Fruit fly (Drosophila melanogaster) whole organism, embryonic: ENCODE results near the gene CG32537.
A peak's percentile ranks its signal among the peaks of the same experiment; 100 is the strongest.

Experiments
- Asciz ChIP-seq: fragments of 200-800 bp; sonication (Bioruptor generic); optimal IDR thresholded peaks from 2 replicates; lab custom pipeline; 2017; ENCODE audit warnings: missing biosample characterization, mild to moderate bottlenecking, missing genetic modification characterization, missing genetic modification reagents
- Awh ChIP-seq: fragments of 200-800 bp; sonication (Bioruptor generic); IDR thresholded peaks from 2 replicates; pipeline ENCODE4, ENCODE4 v1.3.6; 2022; ENCODE audit warnings: missing biosample characterization, missing genetic modification characterization
- C15 ChIP-seq: fragments of 200-800 bp; sonication (Bioruptor generic); IDR thresholded peaks from 3 replicates; pipeline ENCODE4 v1.3.6; 2022; ENCODE audit warnings: missing biosample characterization, missing genetic modification characterization
- CG10209 ChIP-seq: fragments of 200-800 bp; sonication (Bioruptor generic); optimal IDR thresholded peaks from 3 replicates; lab custom pipeline; 2017; ENCODE audit warnings: missing biosample characterization, mild to moderate bottlenecking, missing genetic modification characterization, missing genetic modification reagents
- CG10654 ChIP-seq: fragments of 200-800 bp; sonication (Bioruptor generic); optimal IDR thresholded peaks from 2 replicates; lab custom pipeline; 2016; ENCODE audit warnings: missing biosample characterization, missing genetic modification characterization
- CG12769 ChIP-seq: fragments of 200-800 bp; sonication (Bioruptor generic); optimal IDR thresholded peaks from 2 replicates; lab custom pipeline; 2019; ENCODE audit warnings: missing biosample characterization, mild to moderate bottlenecking, missing genetic modification characterization, moderate library complexity
- CG14441 ChIP-seq: fragments of 200-800 bp; sonication (Bioruptor generic); IDR thresholded peaks from 2 replicates; pipeline ENCODE4 v1.3.6; 2022; ENCODE audit warnings: missing biosample characterization, missing genetic modification characterization
- CG15696 ChIP-seq: fragments of 200-800 bp; sonication (Bioruptor generic); optimal IDR thresholded peaks from 2 replicates; lab custom pipeline; 2019; ENCODE audit warnings: missing biosample characterization, mild to moderate bottlenecking, missing genetic modification characterization, moderate library complexity
- CG2712 ChIP-seq: fragments of 200-800 bp; optimal IDR thresholded peaks from 3 replicates; lab custom pipeline; 2019; ENCODE audit warnings: missing biosample characterization, mild to moderate bottlenecking, missing genetic modification characterization, moderate library complexity
- CG30020 ChIP-seq: fragments of 200-800 bp; optimal IDR thresholded peaks from 2 replicates; lab custom pipeline; 2019; ENCODE audit warnings: missing biosample characterization, mild to moderate bottlenecking, missing genetic modification characterization, moderate library complexity
- CG42726 ChIP-seq: fragments of 200-800 bp; sonication (Bioruptor generic); IDR thresholded peaks from 2 replicates; pipeline ENCODE4 v1.3.6; 2022; ENCODE audit warnings: missing biosample characterization, missing genetic modification characterization; ENCODE audit not compliant: partially characterized antibody
- CG4404 ChIP-seq: fragments of 200-800 bp; sonication (Bioruptor generic); IDR thresholded peaks from 2 replicates; pipeline ENCODE4 v1.3.6; 2022; ENCODE audit warnings: missing biosample characterization, missing genetic modification characterization
- CG5245 ChIP-seq: fragments of 200-800 bp; sonication (Bioruptor generic); optimal IDR thresholded peaks from 3 replicates; lab custom pipeline; 2016; ENCODE audit warnings: missing biosample characterization, missing genetic modification characterization
- CG6813 ChIP-seq: fragments of 200-800 bp; sonication (Bioruptor generic); optimal IDR thresholded peaks from 2 replicates; lab custom pipeline; 2017; ENCODE audit warnings: missing biosample characterization, missing genetic modification characterization, mild to moderate bottlenecking, moderate library complexity, missing genetic modification reagents
- CG7928 ChIP-seq: fragments of 200-800 bp; sonication (Bioruptor generic); optimal IDR thresholded peaks from 2 replicates; lab custom pipeline; 2017; ENCODE audit warnings: missing biosample characterization, mild to moderate bottlenecking, missing genetic modification characterization
- CG8089 ChIP-seq: fragments of 200-800 bp; sonication (Bioruptor generic); optimal IDR thresholded peaks from 3 replicates; lab custom pipeline; 2016; ENCODE audit warnings: missing biosample characterization, missing genetic modification characterization
- CG9876 ChIP-seq: fragments of 200-800 bp; sonication (Bioruptor generic); optimal IDR thresholded peaks from 2 replicates; lab custom pipeline; 2016; ENCODE audit warnings: missing biosample characterization, missing genetic modification characterization
- Camta ChIP-seq: fragments of 200-800 bp; sonication (Bioruptor generic); optimal IDR thresholded peaks from 2 replicates; lab custom pipeline; 2016; ENCODE audit warnings: missing biosample characterization, missing genetic modification characterization
- CkIIα-i1 ChIP-seq: fragments of 200-800 bp; sonication (Bioruptor generic); IDR thresholded peaks from 2 replicates; pipeline ENCODE4 v1.3.6; 2022; ENCODE audit warnings: missing biosample characterization, missing genetic modification characterization
- CrebB ChIP-seq: fragments of 200-800 bp; sonication (Bioruptor generic); optimal IDR thresholded peaks from 3 replicates; lab custom pipeline; 2018; ENCODE audit warnings: missing biosample characterization, mild to moderate bottlenecking, missing genetic modification characterization
- Gug ChIP-seq: fragments of 200-800 bp; sonication (Bioruptor generic); IDR thresholded peaks from 4 replicates; pipeline ENCODE4 v1.3.6; 2022; ENCODE audit warnings: missing biosample characterization, missing genetic modification characterization
- HLH3B ChIP-seq: fragments of 200-800 bp; sonication (Bioruptor generic); IDR thresholded peaks from 2 replicates; pipeline ENCODE4 v1.3.6; 2022; ENCODE audit warnings: missing biosample characterization, missing genetic modification characterization
- Hand ChIP-seq: fragments of 200-800 bp; sonication (Bioruptor generic); optimal IDR thresholded peaks from 2 replicates; lab custom pipeline; 2017; ENCODE audit warnings: mild to moderate bottlenecking, missing biosample characterization, missing genetic modification reagents, missing genetic modification characterization
- Hr39 ChIP-seq: fragments of >200 bp; optimal IDR thresholded peaks from 2 replicates; lab custom pipeline; 2017
- Lim3 ChIP-seq: fragments of 200-800 bp; sonication (Bioruptor generic); IDR thresholded peaks from 2 replicates; pipeline ENCODE4 v1.3.6; 2022; ENCODE audit warnings: missing biosample characterization, missing genetic modification characterization
- MBD-R2 ChIP-seq: fragments of 200-800 bp; sonication (Bioruptor generic); IDR thresholded peaks from 2 replicates; pipeline ENCODE4 v1.3.6; 2022; ENCODE audit warnings: missing biosample characterization, missing genetic modification characterization
- Nf-YA ChIP-seq: fragments of 200-800 bp; sonication (Bioruptor generic); IDR thresholded peaks from 2 replicates; pipeline ENCODE4 v1.3.6; 2022; ENCODE audit warnings: missing biosample characterization, missing genetic modification characterization
- Optix ChIP-seq: fragments of 200-800 bp; sonication (Bioruptor generic); IDR thresholded peaks from 3 replicates; pipeline ENCODE4 v1.3.6; 2022; ENCODE audit warnings: missing biosample characterization, missing genetic modification characterization
- Pdp1 ChIP-seq, 2 experiments: fragments of 200-800 bp; sonication (Bioruptor generic); optimal IDR thresholded peaks; 3 replicates each; lab custom pipeline; 2016; ENCODE audit warnings: missing biosample characterization in 2 of 2, missing genetic modification characterization in 2 of 2, mild to moderate bottlenecking in 1 of 2, moderate library complexity in 1 of 2
- Sry-δ ChIP-seq: fragments of 200-800 bp; sonication (Bioruptor generic); optimal IDR thresholded peaks from 2 replicates; lab custom pipeline; 2016; ENCODE audit warnings: missing biosample characterization, missing genetic modification characterization
- Trl ChIP-seq, 3 experiments: fragments of >200 bp in 2 of 3; fragments of 200-800 bp in 1 of 3; sonication (Bioruptor generic) in 1 of 3; optimal IDR thresholded peaks; 2 replicates in 1 of 3; 3 replicates in 2 of 3; lab custom pipeline; 2016 to 2017; ENCODE audit warnings: missing biosample characterization in 1 of 3, missing genetic modification characterization in 1 of 3
- bab2 ChIP-seq: fragments of 200-800 bp; sonication (Bioruptor generic); optimal IDR thresholded peaks from 2 replicates; lab custom pipeline; 2016; ENCODE audit warnings: missing biosample characterization, missing genetic modification characterization
- bbx ChIP-seq: fragments of 200-800 bp; sonication (Bioruptor generic); IDR thresholded peaks from 2 replicates; pipeline ENCODE4 v1.3.6; 2022; ENCODE audit warnings: missing biosample characterization, missing genetic modification characterization; ENCODE audit not compliant: partially characterized antibody
- bsh ChIP-seq, 2 experiments: fragments of 200-800 bp; sonication (Bioruptor generic); optimal IDR thresholded peaks; 2 replicates each; lab custom pipeline; 2017 to 2018; ENCODE audit warnings: mild to moderate bottlenecking in 2 of 2, missing biosample characterization in 2 of 2, missing genetic modification characterization in 2 of 2, moderate library complexity in 1 of 2
- ewg ChIP-seq: fragments of 200-800 bp; sonication (Bioruptor generic); optimal IDR thresholded peaks from 3 replicates; lab custom pipeline; 2017; ENCODE audit warnings: mild to moderate bottlenecking, missing biosample characterization, missing genetic modification reagents, missing genetic modification characterization
- fd3F ChIP-seq: fragments of 200-800 bp; sonication (Bioruptor generic); optimal IDR thresholded peaks from 2 replicates; lab custom pipeline; 2018; ENCODE audit warnings: missing biosample characterization, mild to moderate bottlenecking, missing genetic modification characterization, moderate library complexity
- ham ChIP-seq: fragments of 200-800 bp; sonication (Bioruptor generic); IDR thresholded peaks from 2 replicates; pipeline ENCODE4 v1.3.6; 2022; ENCODE audit warnings: missing biosample characterization, missing genetic modification characterization
- hbn ChIP-seq: fragments of 200-800 bp; sonication (Bioruptor generic); IDR thresholded peaks from 2 replicates; pipeline ENCODE4 v1.3.6; 2022; ENCODE audit warnings: missing biosample characterization, missing genetic modification characterization; ENCODE audit not compliant: partially characterized antibody
- jigr1 ChIP-seq: fragments of 200-800 bp; sonication (Bioruptor generic); IDR thresholded peaks from 3 replicates; pipeline ENCODE4 v1.3.6; 2022; ENCODE audit warnings: missing biosample characterization, missing genetic modification characterization
- lola ChIP-seq, 3 experiments: fragments of >200 bp in 2 of 3; fragments of 200-800 bp in 1 of 3; sonication (Bioruptor generic) in 1 of 3; optimal IDR thresholded peaks; 2 replicates each; lab custom pipeline; 2017 to 2019; ENCODE audit warnings: missing biosample characterization in 3 of 3, missing genetic modification characterization in 3 of 3, mild to moderate bottlenecking in 1 of 3, moderate library complexity in 1 of 3
- oc ChIP-seq: fragments of 200-800 bp; sonication (Bioruptor generic); optimal IDR thresholded peaks from 2 replicates; lab custom pipeline; 2018; ENCODE audit warnings: missing biosample characterization, mild to moderate bottlenecking, missing genetic modification characterization, moderate library complexity
- otp ChIP-seq: fragments of 200-800 bp; sonication (Bioruptor generic); IDR thresholded peaks from 3 replicates; pipeline ENCODE4, ENCODE4 v1.3.6; 2022; ENCODE audit warnings: missing biosample characterization, missing genetic modification characterization
- p53 ChIP-seq: fragments of 200-800 bp; sonication (Bioruptor generic); optimal IDR thresholded peaks from 2 replicates; lab custom pipeline; 2016; ENCODE audit warnings: missing biosample characterization, missing genetic modification characterization
- sim ChIP-seq: fragments of 200-800 bp; sonication (Bioruptor generic); IDR thresholded peaks from 2 replicates; pipeline ENCODE4 v1.3.6; 2022; ENCODE audit warnings: missing biosample characterization, missing genetic modification characterization
- sima ChIP-seq: fragments of 200-800 bp; sonication (Bioruptor generic); optimal IDR thresholded peaks from 2 replicates; lab custom pipeline; 2016; ENCODE audit warnings: missing biosample characterization, missing genetic modification characterization
- sr ChIP-seq: fragments of 200-800 bp; sonication (Bioruptor generic); IDR thresholded peaks from 3 replicates; pipeline ENCODE4 v1.3.6; 2022; ENCODE audit warnings: missing biosample characterization, missing genetic modification characterization
- stc ChIP-seq: fragments of 200-800 bp; sonication (Bioruptor generic); IDR thresholded peaks from 2 replicates; pipeline ENCODE4 v1.3.6; 2022; ENCODE audit warnings: missing biosample characterization, missing genetic modification characterization
- unpg ChIP-seq: fragments of 200-800 bp; sonication (Bioruptor generic); optimal IDR thresholded peaks from 3 replicates; lab custom pipeline; 2018; ENCODE audit warnings: missing biosample characterization, mild to moderate bottlenecking, missing genetic modification characterization, moderate library complexity
- wek ChIP-seq: fragments of 200-800 bp; sonication (Bioruptor generic); optimal IDR thresholded peaks from 3 replicates; lab custom pipeline; 2018; ENCODE audit warnings: missing biosample characterization, mild to moderate bottlenecking, missing genetic modification characterization, moderate library complexity
- wor ChIP-seq: fragments of 200-800 bp; sonication (Bioruptor generic); IDR thresholded peaks from 2 replicates; pipeline ENCODE4 v1.3.6; 2022; ENCODE audit warnings: missing biosample characterization, missing genetic modification characterization
- z ChIP-seq: fragments of 200-800 bp; sonication (Bioruptor generic); IDR thresholded peaks from 3 replicates; pipeline ENCODE4 v1.3.6; 2022; ENCODE audit warnings: missing biosample characterization, missing genetic modification characterization

Gene CG32537

dm6 chrX:19243379-19243834 is 32.9 kb downstream of the CG32537 start, which contains the start of gene CG7889 (continued):
- TF ChIP-seq unpg, result no peak
- no peak for TF ChIP-seq CG14441 (GFP tag; lab: Robert Waterston, UW)
- no peak for TF ChIP-seq Lim3 (GFP tag; lab: Robert Waterston, UW)
- TF ChIP-seq stc, result no peak
- no peak for TF ChIP-seq ham (GFP tag; lab: Robert Waterston, UW)
- TF ChIP-seq sim, result no peak
- TF ChIP-seq oc (tag; lab: Kevin White, UChicago), result no peak
- no peak for TF ChIP-seq sima (GFP tag; lab: Kevin White, UChicago)
- TF ChIP-seq Trl (optimal IDR thresholded peaks at IDR 0.05; lab: Kevin White, UChicago), result no peak
- TF ChIP-seq Trl (GFP tag; optimal IDR thresholded peaks at IDR 0.05; lab: Kevin White, UChicago), result no peak
- TF ChIP-seq Hand, result no peak
- TF ChIP-seq fd3F (GFP tag; lab: Kevin White, UChicago), result no peak
- TF ChIP-seq CG9876 (GFP tag; lab: Kevin White, UChicago), result no peak
- no peak for TF ChIP-seq hbn (GFP tag; lab: Robert Waterston, UW)
- peak; percentile 73 for TF ChIP-seq MBD-R2 (GFP tag; lab: Robert Waterston, UW)
- TF ChIP-seq Camta (GFP tag; lab: Kevin White, UChicago), result peak; percentile 31
- TF ChIP-seq jigr1 (GFP tag; lab: Robert Waterston, UW), result no peak
- TF ChIP-seq C15, result no peak
- peak; percentile 59 for TF ChIP-seq CG2712 (tag; lab: Kevin White, UChicago)
- TF ChIP-seq p53, result no peak
- no peak for TF ChIP-seq Awh (GFP tag; lab: Robert Waterston, UW)
- TF ChIP-seq Asciz (GFP tag; lab: Kevin White, UChicago), result no peak
- no peak for TF ChIP-seq CG4404 (GFP tag; lab: Robert Waterston, UW)
- peak; percentile 16 for TF ChIP-seq CG12769
- no peak for TF ChIP-seq CrebB (tag; lab: Kevin White, UChicago)
- peak; percentile 89 for TF ChIP-seq wek
- no peak for TF ChIP-seq CkIIα-i1 (GFP tag; lab: Robert Waterston, UW)
- no peak for TF ChIP-seq wor (GFP tag; lab: Robert Waterston, UW)
- peak; percentile 39 for TF ChIP-seq CG30020 (tag; lab: Kevin White, UChicago)
- TF ChIP-seq ewg (GFP tag; lab: Kevin White, UChicago), result no peak
- TF ChIP-seq Sry-δ (GFP tag; lab: Kevin White, UChicago), result peak; percentile 3
- no peak for TF ChIP-seq bbx (GFP tag; lab: Robert Waterston, UW)
- TF ChIP-seq CG6813 (GFP tag; lab: Kevin White, UChicago), result no peak
- TF ChIP-seq HLH3B, result no peak
- TF ChIP-seq Gug (GFP tag; lab: Robert Waterston, UW), result no peak
- TF ChIP-seq Optix (GFP tag; lab: Robert Waterston, UW), result no peak
- TF ChIP-seq CG8089, result no peak
- TF ChIP-seq bsh (GFP tag; optimal IDR thresholded peaks at IDR 0.05; lab: Kevin White, UChicago), result no peak
- TF ChIP-seq Pdp1 (GFP tag; optimal IDR thresholded peaks at IDR 0.05; lab: Kevin White, UChicago), result peak in 1 of 2 experiments; percentile 41
- TF ChIP-seq Nf-YA (GFP tag; lab: Robert Waterston, UW), result no peak
- peak; percentile 20 for TF ChIP-seq bab2 (GFP tag; lab: Kevin White, UChicago)
- TF ChIP-seq CG15696 (tag; lab: Kevin White, UChicago), result peak; percentile 6
- no peak for TF ChIP-seq z (GFP tag; lab: Robert Waterston, UW)
- TF ChIP-seq otp, result no peak
- TF ChIP-seq CG7928 (GFP tag; lab: Kevin White, UChicago), result no peak
- no peak for TF ChIP-seq Hr39 (lab: Kevin White, UChicago)
- no peak for TF ChIP-seq CG10654
- no peak for TF ChIP-seq CG42726
- no peak for TF ChIP-seq lola (GFP tag; optimal IDR thresholded peaks at IDR 0.05; lab: Kevin White, UChicago)
- no peak for TF ChIP-seq sr (GFP tag; lab: Robert Waterston, UW)
- TF ChIP-seq CG5245 (GFP tag; lab: Kevin White, UChicago), result no peak
- peak; percentile 23 for TF ChIP-seq CG10209 (GFP tag; lab: Kevin White, UChicago)
